Fruit fly (Drosophila melanogaster): ENCODE measurements around the gene Prp4k.

Prp4k gene

dm6 chr3L:184251-184650, 27.0 kb downstream of the Prp4k start, which contains the start of the genes CG34140, Mkp and Mtch (continued):
- TF ChIP-seq peb (GFP tag; IDR thresholded peaks at IDR 0.05) (peak; percentile 60; the same call in 1 of the 2 replicates), Max (GFP tag; optimal IDR thresholded peaks at IDR 0.05) (peak; percentile 88), CG4617 (GFP tag; optimal IDR thresholded peaks at IDR 0.05; ENCODE audit: borderline replicate concordance) (peak; percentile 93), gcm (GFP tag; optimal IDR thresholded peaks at IDR 0.05) (no peak), ato (GFP tag; IDR thresholded peaks at IDR 0.05; ENCODE audit: partially characterized antibody) (peak; percentile 73), Hey (tag; optimal IDR thresholded peaks at IDR 0.05) (no peak), dpn (GFP tag; optimal IDR thresholded peaks at IDR 0.05) (peak; percentile 91), CG11695 (GFP tag; IDR thresholded peaks at IDR 0.05) (peak; percentile 80), eyg (GFP tag; optimal IDR thresholded peaks at IDR 0.05) (peak; percentile 57), oc (tag; optimal IDR thresholded peaks at IDR 0.05) (no peak), kay (GFP tag; optimal IDR thresholded peaks at IDR 0.05) (peak; percentile 90), bbx (GFP tag; IDR thresholded peaks at IDR 0.05; ENCODE audit: partially characterized antibody) (peak; percentile 85), disco-r (GFP tag; optimal IDR thresholded peaks at IDR 0.05) (peak; percentile 54), CG8765 (GFP tag; IDR thresholded peaks at IDR 0.05) (peak; percentile 58; the same call in 1 of the 2 replicates), CG4360 (GFP tag; IDR thresholded peaks at IDR 0.05) (peak; percentile 71), Ptx1 (GFP tag; IDR thresholded peaks at IDR 0.05) (peak; percentile 84), Doc3 (GFP tag; IDR thresholded peaks at IDR 0.05; ENCODE audit: partially characterized antibody) (peak; percentile 97), dan (GFP tag; IDR thresholded peaks at IDR 0.05) (peak; percentile 46; the same call in 1 of the 2 replicates), gcm2 (GFP tag; optimal IDR thresholded peaks at IDR 0.05) (peak; percentile 76), CG9609 (GFP tag; optimal IDR thresholded peaks at IDR 0.05) (peak; percentile 83), Elba2 (GFP tag; optimal IDR thresholded peaks at IDR 0.05) (peak; percentile 49), gsb-n (tag; optimal IDR thresholded peaks at IDR 0.05) (no peak), sens (GFP tag) (peak; percentile 98), CG3726 (GFP tag; IDR thresholded peaks at IDR 0.05) (0 out of 3 replicates have a peak, but pooled peaks have one; percentile 25), eve (GFP tag; optimal IDR thresholded peaks at IDR 0.05) (peak in 1 of 2 experiments; percentile 37), cg (GFP tag; optimal IDR thresholded peaks at IDR 0.05) (no peak), lbe (GFP tag; optimal IDR thresholded peaks at IDR 0.05) (peak; percentile 93), CG5245 (GFP tag; optimal IDR thresholded peaks at IDR 0.05) (peak; percentile 69), chm (GFP tag; IDR thresholded peaks at IDR 0.05) (peak; percentile 64), CG17385 (GFP tag; optimal IDR thresholded peaks at IDR 0.05) (peak; percentile 74), CG7839 (tag; optimal IDR thresholded peaks at IDR 0.05) (no peak), ATbp (GFP tag; optimal IDR thresholded peaks at IDR 0.05) (no peak), CG2129 (GFP tag; IDR thresholded peaks at IDR 0.05; ENCODE audit: partially characterized antibody) (peak; percentile 97), GATAe (GFP tag; conservative IDR thresholded peaks at IDR 0.05) (no peak), CG13894 (tag; optimal IDR thresholded peaks at IDR 0.05) (no peak), CG7556 (GFP tag; optimal IDR thresholded peaks at IDR 0.05) (peak; percentile 74), nmo (GFP tag; optimal IDR thresholded peaks at IDR 0.05) (peak; percentile 94), sim (GFP tag; IDR thresholded peaks at IDR 0.05) (no peak), sna (GFP tag; IDR thresholded peaks at IDR 0.05; ENCODE audit: partially characterized antibody) (peak; percentile 97), CG34224 (GFP tag; IDR thresholded peaks at IDR 0.05; ENCODE audit: partially characterized antibody) (peak; percentile 94), CG8478 (optimal IDR thresholded peaks at IDR 0.05) (no peak), CG9797 (GFP tag; optimal IDR thresholded peaks at IDR 0.05) (peak; percentile 84), CG4707 (GFP tag; optimal IDR thresholded peaks at IDR 0.05) (no peak), schlank (tag; optimal IDR thresholded peaks at IDR 0.05) (no peak), MBD-R2 (GFP tag; IDR thresholded peaks at IDR 0.05) (peak; percentile 95), CG1792 (GFP tag; optimal IDR thresholded peaks at IDR 0.05) (peak; percentile 85), Ada2b (GFP tag; IDR thresholded peaks at IDR 0.05) (peak; percentile 73), BtbVII (GFP tag; optimal IDR thresholded peaks at IDR 0.05) (peak; percentile 54), Ets65A (GFP tag) (peak; percentile 99), Hand (GFP tag; optimal IDR thresholded peaks at IDR 0.05) (peak; percentile 58), CG9932 (GFP tag; IDR thresholded peaks at IDR 0.05) (peak; percentile 92)

Data from whole organism, embryonic.